Worm (Caenorhabditis elegans) whole organism, late embryonic: ENCODE data around the gene col-111.
A peak's percentile ranks its signal among the peaks of the same experiment; 100 is the strongest.

Source experiments
- C08G9.2 ChIP-seq: sonication (generic microtip); optimal IDR thresholded peaks from 2 replicates; lab custom pipeline; 2016; ENCODE audit warnings: mild to moderate bottlenecking, missing genetic modification characterization, moderate library complexity, missing compliant biosample characterization
- F13H6.1 ChIP-seq: sonication (generic microtip); optimal IDR thresholded peaks from 2 replicates; lab custom pipeline; 2016; ENCODE audit warnings: missing genetic modification characterization, missing compliant biosample characterization
- T23F11.4 ChIP-seq: fragments of 200-800 bp; sonication (Bioruptor generic); optimal IDR thresholded peaks from 2 replicates; lab custom pipeline; 2018; ENCODE audit warnings: mild to moderate bottlenecking, missing genetic modification characterization, missing compliant biosample characterization
- ahr-1 ChIP-seq: sonication (generic microtip); optimal IDR thresholded peaks from 2 replicates; lab custom pipeline; 2016; ENCODE audit warnings: missing genetic modification characterization, missing compliant biosample characterization
- ama-1 ChIP-seq: fragments of 150-350 bp; optimal IDR thresholded peaks from 2 replicates; lab custom pipeline; 2014
- ceh-18 ChIP-seq: sonication (generic microtip); optimal IDR thresholded peaks from 2 replicates; lab custom pipeline; 2016; ENCODE audit warnings: missing genetic modification characterization, missing compliant biosample characterization
- ceh-19 ChIP-seq: fragments of 200-800 bp; sonication (Bioruptor generic); optimal IDR thresholded peaks from 2 replicates; lab custom pipeline; 2018; ENCODE audit warnings: mild to moderate bottlenecking, missing genetic modification characterization, missing compliant biosample characterization
- ceh-22 ChIP-seq: sonication (generic microtip); optimal IDR thresholded peaks from 2 replicates; lab custom pipeline; 2017; ENCODE audit warnings: missing biosample characterization, missing genetic modification characterization
- ceh-24 ChIP-seq: sonication (generic microtip); optimal IDR thresholded peaks from 2 replicates; lab custom pipeline; 2016; ENCODE audit warnings: mild to moderate bottlenecking, missing genetic modification characterization, missing compliant biosample characterization
- ceh-30 ChIP-seq: fragments of 150-350 bp; optimal IDR thresholded peaks from 2 replicates; lab custom pipeline; 2014; ENCODE audit warnings: missing biosample characterization, missing genetic modification characterization
- ceh-31 ChIP-seq: sonication (generic microtip); optimal IDR thresholded peaks from 2 replicates; lab custom pipeline; 2016; ENCODE audit warnings: missing genetic modification characterization, missing compliant biosample characterization
- ceh-48 ChIP-seq: sonication (generic microtip); optimal IDR thresholded peaks from 2 replicates; lab custom pipeline; 2016; ENCODE audit warnings: missing genetic modification characterization, inconsistent platforms, missing compliant biosample characterization
- ceh-6 ChIP-seq: fragments of 200-800 bp; sonication (Bioruptor generic); optimal IDR thresholded peaks from 2 replicates; lab custom pipeline; 2018; ENCODE audit warnings: mild to moderate bottlenecking, missing genetic modification characterization, missing compliant biosample characterization
- ceh-9 ChIP-seq: sonication (generic microtip); optimal IDR thresholded peaks from 2 replicates; lab custom pipeline; 2016; ENCODE audit warnings: mild to moderate bottlenecking, missing genetic modification characterization, inconsistent platforms, missing compliant biosample characterization
- che-1 ChIP-seq: sonication (generic microtip); optimal IDR thresholded peaks from 2 replicates; lab custom pipeline; 2016; ENCODE audit warnings: mild to moderate bottlenecking, missing genetic modification characterization, missing compliant biosample characterization
- dve-1 ChIP-seq: sonication (generic microtip); optimal IDR thresholded peaks from 2 replicates; lab custom pipeline; 2017; ENCODE audit warnings: antibody characterized with exemption, mild to moderate bottlenecking, missing genetic modification characterization, missing compliant biosample characterization
- elt-4 ChIP-seq: sonication (generic microtip); optimal IDR thresholded peaks from 2 replicates; lab custom pipeline; 2016; ENCODE audit warnings: missing genetic modification characterization, missing compliant biosample characterization
- ets-4 ChIP-seq: sonication (generic microtip); optimal IDR thresholded peaks from 2 replicates; lab custom pipeline; 2016; ENCODE audit warnings: missing genetic modification characterization, missing compliant biosample characterization
- fax-1 ChIP-seq: sonication (generic microtip); optimal IDR thresholded peaks from 2 replicates; lab custom pipeline; 2016; ENCODE audit warnings: missing genotype, missing genetic modification characterization, missing compliant biosample characterization
- fkh-10 ChIP-seq: fragments of 150-350 bp; optimal IDR thresholded peaks from 2 replicates; lab custom pipeline; 2014; ENCODE audit warnings: missing biosample characterization, missing genetic modification reagents, missing genetic modification characterization
- hlh-13 ChIP-seq: fragments of 200-800 bp; sonication (Bioruptor generic); optimal IDR thresholded peaks from 2 replicates; lab custom pipeline; 2018; ENCODE audit warnings: mild to moderate bottlenecking, missing genetic modification characterization, missing compliant biosample characterization
- hlh-15 ChIP-seq: sonication (generic microtip); optimal IDR thresholded peaks from 2 replicates; lab custom pipeline; 2016; ENCODE audit warnings: missing genetic modification characterization, missing compliant biosample characterization
- hlh-6 ChIP-seq: sonication (generic microtip); optimal IDR thresholded peaks from 2 replicates; lab custom pipeline; 2016; ENCODE audit warnings: missing genotype, missing genetic modification characterization, missing compliant biosample characterization
- hlh-8 ChIP-seq: sonication (generic microtip); optimal IDR thresholded peaks from 2 replicates; lab custom pipeline; 2016; ENCODE audit warnings: missing genotype, missing genetic modification characterization, missing compliant biosample characterization
- lin-11 ChIP-seq: fragments of 200-800 bp; sonication (Bioruptor generic); optimal IDR thresholded peaks from 2 replicates; lab custom pipeline; 2018; ENCODE audit warnings: mild to moderate bottlenecking, missing genetic modification characterization, missing compliant biosample characterization
- mec-3 ChIP-seq: sonication (generic microtip); optimal IDR thresholded peaks from 2 replicates; lab custom pipeline; 2016; ENCODE audit warnings: borderline replicate concordance, missing genetic modification characterization, missing compliant biosample characterization
- nhr-11 ChIP-seq: fragments of 150-350 bp; optimal IDR thresholded peaks from 2 replicates; lab custom pipeline; 2014; ENCODE audit warnings: missing biosample characterization, missing genetic modification characterization
- npax-4 ChIP-seq: sonication (generic microtip); optimal IDR thresholded peaks from 2 replicates; lab custom pipeline; 2016; ENCODE audit warnings: missing genetic modification characterization, missing compliant biosample characterization
- odd-2 ChIP-seq: sonication (generic microtip); optimal IDR thresholded peaks from 2 replicates; lab custom pipeline; 2017; ENCODE audit warnings: antibody characterized with exemption, mild to moderate bottlenecking, missing genetic modification characterization, missing compliant biosample characterization
- pag-3 ChIP-seq: sonication (generic microtip); optimal IDR thresholded peaks from 2 replicates; lab custom pipeline; 2016; ENCODE audit warnings: missing compliant biosample characterization, missing genetic modification characterization, borderline replicate concordance
- pat-9 ChIP-seq: fragments of 200-800 bp; sonication (Bioruptor generic); optimal IDR thresholded peaks from 2 replicates; lab custom pipeline; 2018; ENCODE audit warnings: mild to moderate bottlenecking, missing genetic modification characterization, moderate library complexity, missing compliant biosample characterization
- pha-2 ChIP-seq: sonication (generic microtip); optimal IDR thresholded peaks from 2 replicates; lab custom pipeline; 2017; ENCODE audit warnings: mild to moderate bottlenecking, missing genetic modification characterization, missing compliant biosample characterization
- pqm-1 ChIP-seq: sonication (generic microtip); optimal IDR thresholded peaks from 2 replicates; lab custom pipeline; 2016; ENCODE audit warnings: missing genetic modification characterization, missing compliant biosample characterization
- ref-2 ChIP-seq: sonication (generic microtip); optimal IDR thresholded peaks from 2 replicates; lab custom pipeline; 2016; ENCODE audit warnings: missing genetic modification characterization, missing compliant biosample characterization
- rnt-1 ChIP-seq: sonication (generic microtip); optimal IDR thresholded peaks from 2 replicates; lab custom pipeline; 2016; ENCODE audit warnings: missing genetic modification characterization, missing compliant biosample characterization
- tbx-2 ChIP-seq: sonication (generic microtip); optimal IDR thresholded peaks from 2 replicates; lab custom pipeline; 2016; ENCODE audit warnings: missing genetic modification characterization, missing compliant biosample characterization
- unc-3 ChIP-seq, 2 experiments: fragments of 200-800 bp in 1 of 2; sonication (Bioruptor generic) in 1 of 2; sonication (generic microtip) in 1 of 2; conservative IDR thresholded peaks in 1 of 2; optimal IDR thresholded peaks in 1 of 2; 2 replicates each; pipeline versions ENCODE4 v1.3.6 to Lab custom; 2016 to 2022; ENCODE audit warnings: missing compliant biosample characterization in 2 of 2, missing genetic modification characterization in 2 of 2, missing genetic modification reagents in 1 of 2
- unc-42 ChIP-seq: sonication (generic microtip); optimal IDR thresholded peaks from 2 replicates; lab custom pipeline; 2016; ENCODE audit warnings: missing genotype, missing genetic modification characterization, missing compliant biosample characterization
- unc-55 ChIP-seq: sonication (generic microtip); optimal IDR thresholded peaks from 2 replicates; lab custom pipeline; 2017; ENCODE audit warnings: missing biosample characterization, missing genetic modification reagents, missing genetic modification characterization
- zip-5 ChIP-seq: sonication (generic microtip); optimal IDR thresholded peaks from 2 replicates; lab custom pipeline; 2016; ENCODE audit warnings: missing genetic modification characterization, missing compliant biosample characterization
- ztf-16 ChIP-seq: sonication (generic microtip); optimal IDR thresholded peaks from 2 replicates; lab custom pipeline; 2017; ENCODE audit warnings: missing genetic modification characterization, missing compliant biosample characterization

col-111 gene

ce11 chrIV:4667835-4668234 lies 10.1 kb upstream of the col-111 start:
- TF ChIP-seq che-1 (tag; lab: Kevin White, UChicago), result no peak
- TF ChIP-seq F13H6.1 (tag; lab: Kevin White, UChicago), result no peak
- TF ChIP-seq ceh-31 (tag; lab: Kevin White, UChicago), result no peak
- TF ChIP-seq nhr-11 (tag; lab: Kevin White, UChicago), result no peak
- no peak for TF ChIP-seq ceh-24 (tag; lab: Kevin White, UChicago)
- no peak for TF ChIP-seq ama-1 (lab: Kevin White, UChicago)
- TF ChIP-seq ztf-16 (tag; lab: Kevin White, UChicago), result no peak
- TF ChIP-seq ceh-9, result no peak
- TF ChIP-seq pag-3 (tag; lab: Kevin White, UChicago), result no peak
- no peak for TF ChIP-seq unc-42
- no peak for TF ChIP-seq dve-1
- no peak for TF ChIP-seq pha-2 (tag; lab: Kevin White, UChicago)
- no peak for TF ChIP-seq lin-11 (tag; lab: Kevin White, UChicago)
- TF ChIP-seq rnt-1 (tag; lab: Kevin White, UChicago), result no peak
- TF ChIP-seq mec-3 (tag; lab: Kevin White, UChicago), result no peak
- no peak for TF ChIP-seq pqm-1 (tag; lab: Kevin White, UChicago)
- no peak for TF ChIP-seq hlh-8 (tag; lab: Kevin White, UChicago)
- TF ChIP-seq fkh-10 (GFP tag; lab: Kevin White, UChicago), result no peak
- TF ChIP-seq, all 69 proteins: peak for 0

DNA sequence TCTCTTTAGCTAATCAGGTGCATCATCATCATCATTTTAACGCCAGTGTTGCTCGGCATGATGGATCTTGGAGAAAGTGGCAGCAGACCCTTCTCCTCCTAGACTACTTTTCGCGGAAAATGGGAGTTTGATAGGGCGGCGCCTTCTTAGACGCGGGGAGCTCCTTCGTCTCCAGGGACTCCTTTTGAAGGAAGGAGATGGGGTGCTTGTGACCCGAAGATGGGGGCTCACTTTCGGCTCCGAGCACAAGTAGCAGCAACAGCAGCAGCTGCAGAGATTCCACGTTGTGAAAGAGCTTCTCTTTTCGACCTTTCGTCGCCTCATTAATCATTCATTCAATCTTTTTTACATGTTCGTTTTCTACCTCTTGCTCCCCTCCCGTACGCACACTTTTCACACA lies 9.6 kb upstream of the col-111 start:
- no peak for TF ChIP-seq ceh-6 (GFP tag; lab: Kevin White, UChicago)
- TF ChIP-seq unc-3 (GFP tag; conservative IDR thresholded peaks at IDR 0.05; lab: Robert Waterston, UW), result no peak
- TF ChIP-seq unc-3 (tag; optimal IDR thresholded peaks at IDR 0.05; lab: Kevin White, UChicago), result no peak
- TF ChIP-seq hlh-15, result no peak
- peak; percentile 1 for TF ChIP-seq ceh-18
- TF ChIP-seq ceh-22 (tag; lab: Kevin White, UChicago), result no peak

ce11 chrIV:4665079-4665478 lies 7.3 kb upstream of the col-111 start, which contains the start of gene F29B9.1:
F29B9.1 (plus strand) TSS chrIV:4665379.
- TF ChIP-seq pat-9 (tag; lab: Kevin White, UChicago) (no peak), C08G9.2 (tag; lab: Kevin White, UChicago) (no peak), ama-1 (lab: Kevin White, UChicago) (no peak), che-1 (tag; lab: Kevin White, UChicago) (no peak), pag-3 (tag; lab: Kevin White, UChicago) (no peak), ceh-31 (tag; lab: Kevin White, UChicago) (no peak), lin-11 (tag; lab: Kevin White, UChicago) (no peak), npax-4 (no peak), ref-2 (tag; lab: Kevin White, UChicago) (no peak), zip-5 (no peak), hlh-13 (GFP tag; lab: Kevin White, UChicago) (no peak), ztf-16 (tag; lab: Kevin White, UChicago) (no peak), tbx-2 (tag; lab: Kevin White, UChicago) (no peak), mec-3 (tag; lab: Kevin White, UChicago) (no peak), F13H6.1 (tag; lab: Kevin White, UChicago) (no peak), hlh-8 (tag; lab: Kevin White, UChicago) (no peak)

DNA sequence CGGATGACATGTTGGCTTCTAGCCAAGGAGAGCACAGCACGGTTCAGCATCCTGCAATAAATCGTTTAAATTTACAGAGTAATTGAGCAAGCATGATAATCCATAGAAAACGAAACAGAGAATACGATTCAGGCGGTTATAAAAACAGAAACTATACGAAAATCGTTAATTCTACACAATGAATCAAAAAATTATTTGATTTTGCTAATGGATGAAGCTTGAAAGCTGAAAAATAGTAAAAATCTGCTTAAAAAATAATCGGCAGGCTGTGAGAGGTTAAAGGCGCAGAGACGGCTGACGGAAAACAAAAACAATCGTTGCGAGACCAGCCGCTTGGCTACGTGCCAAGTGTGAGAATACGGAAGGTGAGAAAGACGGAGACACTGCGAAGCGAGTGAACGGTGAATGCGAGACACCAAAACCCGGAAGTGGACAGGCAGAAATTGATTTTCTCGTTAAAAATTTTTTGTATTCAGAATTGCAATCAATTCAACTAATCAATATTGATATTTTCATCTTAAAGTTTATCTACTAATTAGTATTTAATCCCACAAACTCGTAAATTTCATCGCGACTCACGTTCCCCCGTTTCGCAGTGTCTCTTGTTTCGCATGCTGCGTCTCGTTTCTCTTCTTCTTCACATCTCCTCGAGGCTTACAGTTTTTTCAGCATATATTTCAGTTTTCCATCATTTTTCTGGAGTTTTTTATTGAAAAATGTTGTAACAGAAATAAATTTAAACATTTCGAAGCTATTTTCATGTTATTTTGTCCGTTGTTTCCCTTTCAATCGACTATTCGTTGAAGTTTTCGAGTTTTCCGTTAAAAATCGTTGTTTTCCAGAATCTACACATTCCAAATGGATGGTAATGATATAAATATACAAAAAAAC lies 2.6 kb upstream of the col-111 start, which contains the start of the genes F29B9.11 and jmjd-1.2:
TSS of gene F29B9.11 (minus strand) at position 51 of the 891 bp plus-strand sequence.
TSS of gene jmjd-1.2 (plus strand) at position 841 of the 891 bp plus-strand sequence.
- TF ChIP-seq fax-1 (peak; percentile 95), hlh-6 (tag; lab: Kevin White, UChicago) (peak; percentile 73), hlh-8 (tag; lab: Kevin White, UChicago) (peak; percentile 94), T23F11.4 (GFP tag; lab: Kevin White, UChicago) (peak; percentile 73), pat-9 (tag; lab: Kevin White, UChicago) (peak; percentile 23), ceh-22 (tag; lab: Kevin White, UChicago) (no peak), ceh-48 (tag; lab: Kevin White, UChicago) (no peak), ceh-30 (tag; lab: Kevin White, UChicago) (peak; percentile 25), ztf-16 (tag; lab: Kevin White, UChicago) (peak; percentile 72), unc-55 (GFP tag; lab: Kevin White, UChicago) (peak; percentile 65), C08G9.2 (tag; lab: Kevin White, UChicago) (peak; percentile 99), odd-2 (tag; lab: Kevin White, UChicago) (no peak), ets-4 (tag; lab: Kevin White, UChicago) (peak; percentile 99), dve-1 (peak; percentile 39), ceh-19 (peak; percentile 61), elt-4 (tag; lab: Kevin White, UChicago) (no peak), pqm-1 (tag; lab: Kevin White, UChicago) (peak; percentile 92), mec-3 (tag; lab: Kevin White, UChicago) (peak; percentile 82), rnt-1 (tag; lab: Kevin White, UChicago) (peak; percentile 97), ahr-1 (tag; lab: Kevin White, UChicago) (peak; percentile 95), F13H6.1 (tag; lab: Kevin White, UChicago) (peak; percentile 96), ceh-18 (peak; percentile 86), ceh-31 (tag; lab: Kevin White, UChicago) (peak; percentile 100)
